Worm (Caenorhabditis elegans): ENCODE measurements around the gene eea-1.

Gene eea-1

DNA sequence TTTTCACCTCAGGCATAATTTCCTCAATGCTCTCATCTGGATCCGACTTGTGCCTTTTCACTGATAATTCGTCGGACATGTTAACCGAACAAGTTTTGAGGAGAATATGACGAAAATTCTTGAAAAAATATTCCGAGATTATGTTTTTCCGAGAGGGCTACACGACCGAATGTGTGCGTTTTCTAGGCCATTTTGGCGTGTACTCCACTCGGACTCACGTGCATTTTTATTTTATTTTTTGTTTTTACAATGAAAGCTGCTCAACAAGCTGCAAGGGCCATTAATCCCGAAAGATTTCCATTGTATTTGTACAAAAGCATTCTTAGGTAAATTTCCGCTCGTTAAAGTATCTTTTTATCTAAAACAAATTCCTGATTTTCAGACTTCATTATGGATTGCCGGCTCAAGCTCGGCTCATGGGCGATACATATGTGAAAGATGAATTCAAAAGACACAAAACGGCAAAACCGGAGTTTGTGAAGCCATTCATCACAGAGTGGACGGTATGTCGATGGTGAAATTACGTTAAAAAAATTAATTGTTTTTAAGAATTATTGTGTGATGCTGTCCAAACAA, 28.9 kb downstream of the eea-1 start, which contains the start of the genes F25H9.6 and F25H9.7 (continued):
- TF ChIP-seq lin-11 (tag; optimal IDR thresholded peaks at IDR 0.05) (peak; percentile 22), blmp-1 (tag; optimal IDR thresholded peaks at IDR 0.05; ENCODE audit: insufficient read depth) (peak; percentile 38), lin-13 (GFP tag; optimal IDR thresholded peaks at IDR 0.05) (peak; percentile 73), nhr-12 (tag; optimal IDR thresholded peaks at IDR 0.05) (no peak), R02D3.7 (tag; optimal IDR thresholded peaks at IDR 0.05) (no peak), mab-5 (tag; optimal IDR thresholded peaks at IDR 0.05) (peak; percentile 54), ZK546.5 (tag; optimal IDR thresholded peaks at IDR 0.05) (no peak), egl-27 (tag; optimal IDR thresholded peaks at IDR 0.05) (peak; percentile 85), peb-1 (tag; optimal IDR thresholded peaks at IDR 0.05) (no peak), nhr-129 (tag; optimal IDR thresholded peaks at IDR 0.05) (peak; percentile 31), skn-1 (tag; optimal IDR thresholded peaks at IDR 0.05) (no peak), mdl-1 (tag; optimal IDR thresholded peaks at IDR 0.05) (peak; percentile 62 to 91), ama-1 (optimal IDR thresholded peaks at IDR 0.05) (peak; percentile 9), elt-1 (tag; optimal IDR thresholded peaks at IDR 0.05) (no peak), nhr-11 (tag; optimal IDR thresholded peaks at IDR 0.05) (no peak), alr-1 (tag; optimal IDR thresholded peaks at IDR 0.05) (no peak), ztf-1 (GFP tag; conservative IDR thresholded peaks at IDR 0.05) (no peak), lin-39 (tag; optimal IDR thresholded peaks at IDR 0.05) (no peak), elt-3 (tag; optimal IDR thresholded peaks at IDR 0.05) (no peak)

ce11 chrV:13464123-13464522, 33.0 kb downstream of the eea-1 start:
- peak; percentile 1 for TF ChIP-seq ztf-4 (tag; optimal IDR thresholded peaks at IDR 0.05)
- peak; percentile 3 for TF ChIP-seq sma-9 (GFP tag; optimal IDR thresholded peaks at IDR 0.05)
- TF ChIP-seq sma-9 (tag; optimal IDR thresholded peaks at IDR 0.05): no peak
- TF ChIP-seq ztf-1 (GFP tag; conservative IDR thresholded peaks at IDR 0.05): no peak
- TF ChIP-seq mbf-1 (tag; optimal IDR thresholded peaks at IDR 0.05): no peak
- TF ChIP-seq crh-2 (tag; optimal IDR thresholded peaks at IDR 0.05): peak; percentile 1
- TF ChIP-seq nhr-237 (tag; optimal IDR thresholded peaks at IDR 0.05): no peak
- no peak for TF ChIP-seq alr-1 (tag; optimal IDR thresholded peaks at IDR 0.05)
- TF ChIP-seq peb-1 (tag; optimal IDR thresholded peaks at IDR 0.05): no peak
- no peak for TF ChIP-seq R02D3.7 (tag; optimal IDR thresholded peaks at IDR 0.05)
- no peak for TF ChIP-seq nhr-77 (tag; optimal IDR thresholded peaks at IDR 0.05)
- no peak for TF ChIP-seq aly-2 (tag; optimal IDR thresholded peaks at IDR 0.05)
- no peak for TF ChIP-seq ztf-11 (tag; optimal IDR thresholded peaks at IDR 0.05)
- TF ChIP-seq lin-13 (GFP tag; optimal IDR thresholded peaks at IDR 0.05): no peak
- no peak for TF ChIP-seq nhr-23 (tag; optimal IDR thresholded peaks at IDR 0.05)
- no peak for TF ChIP-seq nhr-12 (tag; optimal IDR thresholded peaks at IDR 0.05)
- TF ChIP-seq sma-3 (GFP tag; optimal IDR thresholded peaks at IDR 0.05): peak; percentile 24
- no peak for TF ChIP-seq nhr-6 (tag; optimal IDR thresholded peaks at IDR 0.05)
- TF ChIP-seq Y55F3AM.14 (GFP tag; optimal IDR thresholded peaks at IDR 0.05): no peak
- TF ChIP-seq nhr-10 (tag; optimal IDR thresholded peaks at IDR 0.05): no peak
- TF ChIP-seq mdl-1 (tag; optimal IDR thresholded peaks at IDR 0.05): no peak
- TF ChIP-seq ama-1 (optimal IDR thresholded peaks at IDR 0.05): peak; percentile 34
- no peak for TF ChIP-seq egl-27 (tag; optimal IDR thresholded peaks at IDR 0.05)
- peak; percentile 69 for TF ChIP-seq nhr-25 (tag; optimal IDR thresholded peaks at IDR 0.05)
- no peak for TF ChIP-seq ZK546.5 (tag; optimal IDR thresholded peaks at IDR 0.05)
- TF ChIP-seq lsy-2 (tag; optimal IDR thresholded peaks at IDR 0.05): no peak
- no peak for TF ChIP-seq nhr-11 (tag; optimal IDR thresholded peaks at IDR 0.05)
- TF ChIP-seq gmeb-1 (tag; optimal IDR thresholded peaks at IDR 0.05): no peak
- TF ChIP-seq elt-3 (tag; optimal IDR thresholded peaks at IDR 0.05): no peak
- TF ChIP-seq ceh-16 (tag; optimal IDR thresholded peaks at IDR 0.05): no peak
- TF ChIP-seq dmd-4 (tag; optimal IDR thresholded peaks at IDR 0.05): no peak
- peak; percentile 69 for TF ChIP-seq skn-1 (tag; optimal IDR thresholded peaks at IDR 0.05)
- no peak for TF ChIP-seq unc-62 (GFP tag; optimal IDR thresholded peaks at IDR 0.05)
- TF ChIP-seq zag-1 (tag; optimal IDR thresholded peaks at IDR 0.05): no peak

ce11 chrV:13462974-13463373, 34.2 kb downstream of the eea-1 start, which contains the start of gene frm-10:
Gene frm-10 (plus strand): TSS chrV:13463207.
- no peak for TF ChIP-seq mbf-1 (tag; optimal IDR thresholded peaks at IDR 0.05)
- peak; percentile 27 for TF ChIP-seq nhr-25 (tag; optimal IDR thresholded peaks at IDR 0.05)
- peak; percentile 80 for TF ChIP-seq unc-55 (GFP tag; optimal IDR thresholded peaks at IDR 0.05)
- peak; percentile 8 to 65 for TF ChIP-seq lsy-2 (tag; optimal IDR thresholded peaks at IDR 0.05)
- TF ChIP-seq ama-1 (optimal IDR thresholded peaks at IDR 0.05): peak; percentile 61
- no peak for TF ChIP-seq dmd-4 (tag; optimal IDR thresholded peaks at IDR 0.05)
- no peak for TF ChIP-seq R02D3.7 (tag; optimal IDR thresholded peaks at IDR 0.05)
- peak; percentile 81 for TF ChIP-seq crh-2 (tag; optimal IDR thresholded peaks at IDR 0.05)
- no peak for TF ChIP-seq sem-4 (tag; optimal IDR thresholded peaks at IDR 0.05)
- TF ChIP-seq mab-5 (tag; optimal IDR thresholded peaks at IDR 0.05): no peak
- peak; percentile 65 for TF ChIP-seq sma-9 (GFP tag; optimal IDR thresholded peaks at IDR 0.05)
- TF ChIP-seq sma-9 (tag; optimal IDR thresholded peaks at IDR 0.05): no peak
- no peak for TF ChIP-seq blmp-1 (tag; optimal IDR thresholded peaks at IDR 0.05; ENCODE audit: insufficient read depth)
- no peak for TF ChIP-seq nhr-237 (tag; optimal IDR thresholded peaks at IDR 0.05)
- peak; percentile 23 for TF ChIP-seq lin-11 (tag; optimal IDR thresholded peaks at IDR 0.05)
- TF ChIP-seq skn-1 (tag; optimal IDR thresholded peaks at IDR 0.05): peak; percentile 79
- no peak for TF ChIP-seq nhr-6 (tag; optimal IDR thresholded peaks at IDR 0.05)
- peak; percentile 68 for TF ChIP-seq gmeb-1 (tag; optimal IDR thresholded peaks at IDR 0.05)
- no peak for TF ChIP-seq Y55F3AM.14 (GFP tag; optimal IDR thresholded peaks at IDR 0.05)
- TF ChIP-seq C34F6.9 (tag; optimal IDR thresholded peaks at IDR 0.05): peak; percentile 82
- TF ChIP-seq unc-39 (tag; optimal IDR thresholded peaks at IDR 0.05): no peak
- TF ChIP-seq snpc-4 (tag; optimal IDR thresholded peaks at IDR 0.05): no peak
- peak; percentile 59 for TF ChIP-seq F13H6.1 (tag; optimal IDR thresholded peaks at IDR 0.05)
- peak; percentile 8 to 28 for TF ChIP-seq mdl-1 (tag; optimal IDR thresholded peaks at IDR 0.05)
- TF ChIP-seq nhr-129 (tag; optimal IDR thresholded peaks at IDR 0.05): peak; percentile 84
- TF ChIP-seq nhr-12 (tag; optimal IDR thresholded peaks at IDR 0.05): no peak
- TF ChIP-seq lin-13 (GFP tag; optimal IDR thresholded peaks at IDR 0.05): peak; percentile 13
- peak; percentile 59 for TF ChIP-seq sma-3 (GFP tag; optimal IDR thresholded peaks at IDR 0.05)
- TF ChIP-seq fos-1 (tag; optimal IDR thresholded peaks at IDR 0.05): peak; percentile 93

Measured in whole organism, L2 larva.